Fruit fly (Drosophila melanogaster): ENCODE measurements around the gene CG33630.

Gene CG33630

dm6 chr3R:10100498-10101196 is 38.2 kb downstream of the CG33630 start (continued):
- TF ChIP-seq sisA (GFP tag; IDR thresholded peaks at IDR 0.05): peak; percentile 56
- TF ChIP-seq Dfd (GFP tag; optimal IDR thresholded peaks at IDR 0.05): no peak
- TF ChIP-seq fd64A (GFP tag; optimal IDR thresholded peaks at IDR 0.05): no peak
- TF ChIP-seq Poxn (GFP tag; IDR thresholded peaks at IDR 0.05): no peak
- no peak for TF ChIP-seq CG17186 (GFP tag; optimal IDR thresholded peaks at IDR 0.05)
- TF ChIP-seq Optix (GFP tag; IDR thresholded peaks at IDR 0.05): peak; percentile 47; the same call in 1 of the 3 replicates
- peak; percentile 62 for TF ChIP-seq ERR (GFP tag; optimal IDR thresholded peaks at IDR 0.05)
- peak; percentile 93 for TF ChIP-seq CG3065 (GFP tag; optimal IDR thresholded peaks at IDR 0.05)
- no peak for TF ChIP-seq trh (GFP tag; optimal IDR thresholded peaks at IDR 0.05)
- peak; percentile 21 for TF ChIP-seq bab2 (GFP tag; optimal IDR thresholded peaks at IDR 0.05)
- no peak for TF ChIP-seq CG11723 (GFP tag; optimal IDR thresholded peaks at IDR 0.05)
- TF ChIP-seq Doc3 (GFP tag; IDR thresholded peaks at IDR 0.05; ENCODE audit: partially characterized antibody): no peak
- TF ChIP-seq az2 (GFP tag; optimal IDR thresholded peaks at IDR 0.05): no peak
- peak; percentile 31 for TF ChIP-seq CG31365 (tag; optimal IDR thresholded peaks at IDR 0.05)
- peak; percentile 9 for TF ChIP-seq CG12942 (GFP tag; optimal IDR thresholded peaks at IDR 0.05)
- TF ChIP-seq Dbx (GFP tag; IDR thresholded peaks at IDR 0.05): peak; percentile 77; the same call in 2 of the 3 replicates
- no peak for TF ChIP-seq CG12744 (GFP tag; optimal IDR thresholded peaks at IDR 0.05)
- TF ChIP-seq wek (GFP tag; optimal IDR thresholded peaks at IDR 0.05): no peak
- peak; percentile 32; the same call in 1 of the 2 replicates for TF ChIP-seq onecut (GFP tag; IDR thresholded peaks at IDR 0.05)
- no peak for TF ChIP-seq CG14667 (GFP tag; IDR thresholded peaks at IDR 0.05)
- TF ChIP-seq Ravus (GFP tag; IDR thresholded peaks at IDR 0.05): no peak
- TF ChIP-seq CG11398 (GFP tag; optimal IDR thresholded peaks at IDR 0.05): no peak
- no peak for TF ChIP-seq Lim3 (GFP tag; IDR thresholded peaks at IDR 0.05)
- TF ChIP-seq pnt (GFP tag; optimal IDR thresholded peaks at IDR 0.05): no peak
- TF ChIP-seq E2f1 (GFP tag; IDR thresholded peaks at IDR 0.05): 0 out of 2 replicates have a peak, but pooled peaks have one; percentile 28
- peak; percentile 25 for TF ChIP-seq CG17829 (tag; optimal IDR thresholded peaks at IDR 0.05)
- peak; percentile 32 for TF ChIP-seq sens (GFP tag)
- TF ChIP-seq da (GFP tag; optimal IDR thresholded peaks at IDR 0.05): no peak
- no peak for TF ChIP-seq sc (optimal IDR thresholded peaks at IDR 0.05)
- TF ChIP-seq sc (GFP tag; optimal IDR thresholded peaks at IDR 0.05): no peak
- no peak for TF ChIP-seq CG1529 (GFP tag; optimal IDR thresholded peaks at IDR 0.05)
- peak; percentile 90; the same call in 2 of the 3 replicates for TF ChIP-seq CG2199 (GFP tag; IDR thresholded peaks at IDR 0.05)
- no peak for TF ChIP-seq Dip3 (GFP tag; optimal IDR thresholded peaks at IDR 0.05)
- no peak for TF ChIP-seq gt (GFP tag; IDR thresholded peaks at IDR 0.05)
- TF ChIP-seq CG16813 (GFP tag; IDR thresholded peaks at IDR 0.05; ENCODE audit: partially characterized antibody): no peak
- TF ChIP-seq ac (GFP tag; optimal IDR thresholded peaks at IDR 0.05): no peak
- no peak for TF ChIP-seq lola (GFP tag; optimal IDR thresholded peaks at IDR 0.05)
- peak; percentile 57 for TF ChIP-seq CG15514 (GFP tag; optimal IDR thresholded peaks at IDR 0.05)
- TF ChIP-seq CG4282 (GFP tag; optimal IDR thresholded peaks at IDR 0.05): no peak
- no peak for TF ChIP-seq pan (optimal IDR thresholded peaks at IDR 0.05)
- peak in 1 of 2 experiments; percentile 34 for TF ChIP-seq pan (GFP tag; optimal IDR thresholded peaks at IDR 0.05 in 1 of 2, IDR thresholded peaks at IDR 0.05 in 1 of 2)
- no peak for TF ChIP-seq CG7786 (GFP tag; optimal IDR thresholded peaks at IDR 0.05)
- 0 out of 2 replicates have a peak, but pooled peaks have one; percentile 7 for TF ChIP-seq ara (GFP tag; IDR thresholded peaks at IDR 0.05)
- TF ChIP-seq Atf-2 (GFP tag; optimal IDR thresholded peaks at IDR 0.05): no peak
- peak; percentile 99 for TF ChIP-seq CTCF (GFP tag; optimal IDR thresholded peaks at IDR 0.05)
- TF ChIP-seq unpg (GFP tag; optimal IDR thresholded peaks at IDR 0.05): no peak
- TF ChIP-seq Hsf (GFP tag; optimal IDR thresholded peaks at IDR 0.05): no peak
- TF ChIP-seq Opbp (GFP tag; IDR thresholded peaks at IDR 0.05; ENCODE audit: partially characterized antibody): peak; percentile 43; the same call in 1 of the 3 replicates
- TF ChIP-seq CG17359 (tag; optimal IDR thresholded peaks at IDR 0.05): peak; percentile 47
- peak; percentile 1 for TF ChIP-seq ash1 (GFP tag; optimal IDR thresholded peaks at IDR 0.05)
- no peak for TF ChIP-seq Scr (GFP tag; IDR thresholded peaks at IDR 0.05; ENCODE audit: partially characterized antibody)

All from whole organism, embryonic.